Fruit fly (Drosophila melanogaster): ENCODE measurements around the gene LManI.

LManI gene

dm6 chr2L:10430802-10431476, 26.1 kb downstream of the LManI start, which contains the start of the genes Bug22 and TfIIB (continued):
- TF ChIP-seq bowl (GFP tag; IDR thresholded peaks at IDR 0.05) (no peak), CG31441 (GFP tag; IDR thresholded peaks at IDR 0.05) (peak; percentile 79), CG12769 (tag; optimal IDR thresholded peaks at IDR 0.05) (no peak), CG34376 (GFP tag; optimal IDR thresholded peaks at IDR 0.05) (peak; percentile 41), CG6813 (GFP tag; optimal IDR thresholded peaks at IDR 0.05) (no peak), CG10267 (tag; optimal IDR thresholded peaks at IDR 0.05) (peak; percentile 56), C15 (GFP tag; IDR thresholded peaks at IDR 0.05) (no peak), stc (GFP tag; IDR thresholded peaks at IDR 0.05) (peak; percentile 65), Dfd (GFP tag; optimal IDR thresholded peaks at IDR 0.05) (no peak), jing (GFP tag; optimal IDR thresholded peaks at IDR 0.05) (no peak), CG32772 (GFP tag; IDR thresholded peaks at IDR 0.05) (peak; percentile 45; the same call in 1 of the 2 replicates), CG4282 (GFP tag; optimal IDR thresholded peaks at IDR 0.05) (peak; percentile 26), HLH3B (GFP tag; IDR thresholded peaks at IDR 0.05) (peak; percentile 58), CG34422 (GFP tag; IDR thresholded peaks at IDR 0.05) (peak; percentile 72), z (GFP tag; IDR thresholded peaks at IDR 0.05) (no peak), Gug (GFP tag; IDR thresholded peaks at IDR 0.05) (peak; percentile 65; the same call in 2 of the 4 replicates), knrl (GFP tag; IDR thresholded peaks at IDR 0.05; ENCODE audit: partially characterized antibody) (no peak), gsb-n (tag; optimal IDR thresholded peaks at IDR 0.05) (no peak), CG17328 (GFP tag; IDR thresholded peaks at IDR 0.05) (peak; percentile 71; the same call in 1 of the 2 replicates), kah (GFP tag; optimal IDR thresholded peaks at IDR 0.05) (no peak), CG11456 (GFP tag; IDR thresholded peaks at IDR 0.05) (peak; percentile 90), CG12236 (GFP tag; optimal IDR thresholded peaks at IDR 0.05) (peak; percentile 41), CG9727 (GFP tag; optimal IDR thresholded peaks at IDR 0.05) (peak; percentile 72), CG16863 (GFP tag; optimal IDR thresholded peaks at IDR 0.05) (peak; percentile 35), CG10366 (GFP tag; IDR thresholded peaks at IDR 0.05) (peak; percentile 74), p53 (GFP tag; optimal IDR thresholded peaks at IDR 0.05) (no peak), CG8944 (GFP tag; optimal IDR thresholded peaks at IDR 0.05) (peak; percentile 63), NK7.1 (GFP tag; optimal IDR thresholded peaks at IDR 0.05) (no peak), CG7372 (GFP tag; IDR thresholded peaks at IDR 0.05) (peak; percentile 17; the same call in 1 of the 2 replicates), CG6765 (GFP tag; optimal IDR thresholded peaks at IDR 0.05) (no peak), lmd (GFP tag; IDR thresholded peaks at IDR 0.05) (no peak; the same call in 1 of the 2 replicates), inv (GFP tag; IDR thresholded peaks at IDR 0.05; ENCODE audit: partially characterized antibody) (no peak), CG9437 (GFP tag; optimal IDR thresholded peaks at IDR 0.05) (peak; percentile 34), jigr1 (GFP tag; IDR thresholded peaks at IDR 0.05) (no peak), schlank (tag; optimal IDR thresholded peaks at IDR 0.05) (peak; percentile 33), CG11247 (GFP tag; IDR thresholded peaks at IDR 0.05) (peak; percentile 58; the same call in 1 of the 2 replicates), CG3065 (GFP tag; optimal IDR thresholded peaks at IDR 0.05) (peak; percentile 12), chm (GFP tag; IDR thresholded peaks at IDR 0.05) (peak; percentile 65; the same call in 1 of the 2 replicates), Hr39 (optimal IDR thresholded peaks at IDR 0.05) (no peak), h (optimal IDR thresholded peaks at IDR 0.05) (no peak), Atf-2 (GFP tag; optimal IDR thresholded peaks at IDR 0.05) (peak; percentile 53)

DNA sequence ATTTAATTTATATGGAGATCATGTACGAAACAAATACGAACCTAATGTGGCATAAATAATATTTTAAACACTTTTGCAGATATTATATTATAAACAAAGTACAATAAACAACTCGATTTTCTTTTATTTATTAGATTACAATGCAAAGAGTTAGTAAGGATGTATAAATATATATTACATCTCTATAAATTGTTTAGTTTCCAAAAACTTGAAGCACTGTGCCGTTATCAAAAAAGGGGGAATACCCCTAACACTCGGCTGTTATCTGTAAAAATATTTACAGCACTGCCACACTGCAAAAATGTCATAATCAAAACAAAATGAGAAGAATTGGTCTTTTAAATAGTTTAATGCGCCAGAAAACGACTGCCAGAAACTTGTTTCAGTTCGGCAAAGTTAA, 28.5 kb downstream of the LManI start, which contains the start of gene CG5188:
Gene CG5188, plus strand, starts transcription at position 302 of the 400 bp plus-strand sequence.
- TF ChIP-seq CG12299 (tag; optimal IDR thresholded peaks at IDR 0.05) = no peak
- no peak for TF ChIP-seq gt (GFP tag; IDR thresholded peaks at IDR 0.05)
- peak; percentile 69 for TF ChIP-seq CG15269 (tag; optimal IDR thresholded peaks at IDR 0.05)
- no peak for TF ChIP-seq tna (GFP tag; IDR thresholded peaks at IDR 0.05; ENCODE audit: partially characterized antibody)
- TF ChIP-seq crp (GFP tag; optimal IDR thresholded peaks at IDR 0.05) = peak in 1 of 2 experiments; percentile 5
- no peak for TF ChIP-seq CG4404 (GFP tag; IDR thresholded peaks at IDR 0.05)
- TF ChIP-seq Dbx (GFP tag; IDR thresholded peaks at IDR 0.05) = peak; percentile 66; the same call in 1 of the 3 replicates
- TF ChIP-seq luna (GFP tag; optimal IDR thresholded peaks at IDR 0.05) = no peak
- no peak for TF ChIP-seq Hr78 (GFP tag; optimal IDR thresholded peaks at IDR 0.05)
- no peak for TF ChIP-seq Deaf1 (tag; optimal IDR thresholded peaks at IDR 0.05)
- no peak for TF ChIP-seq CkIIα-i1 (GFP tag; IDR thresholded peaks at IDR 0.05)
- TF ChIP-seq abd-A (tag; optimal IDR thresholded peaks at IDR 0.05) = no peak
- no peak for TF ChIP-seq kah (GFP tag; optimal IDR thresholded peaks at IDR 0.05)

Data from whole organism, embryonic.